Worm (Caenorhabditis elegans) whole organism, late embryonic: ENCODE data around the gene adt-2.

Source experiments
- F13H6.1 ChIP-seq: sonication (generic microtip); optimal IDR thresholded peaks from 2 replicates; lab custom pipeline; 2016; ENCODE audit warnings: missing genetic modification characterization, missing compliant biosample characterization
- ama-1 ChIP-seq: fragments of 150-350 bp; optimal IDR thresholded peaks from 2 replicates; lab custom pipeline; 2014
- ceh-19 ChIP-seq: fragments of 200-800 bp; sonication (Bioruptor generic); optimal IDR thresholded peaks from 2 replicates; lab custom pipeline; 2018; ENCODE audit warnings: mild to moderate bottlenecking, missing genetic modification characterization, missing compliant biosample characterization
- ceh-24 ChIP-seq: sonication (generic microtip); optimal IDR thresholded peaks from 2 replicates; lab custom pipeline; 2016; ENCODE audit warnings: mild to moderate bottlenecking, missing genetic modification characterization, missing compliant biosample characterization
- ceh-9 ChIP-seq: sonication (generic microtip); optimal IDR thresholded peaks from 2 replicates; lab custom pipeline; 2016; ENCODE audit warnings: mild to moderate bottlenecking, missing genetic modification characterization, inconsistent platforms, missing compliant biosample characterization
- dve-1 ChIP-seq: sonication (generic microtip); optimal IDR thresholded peaks from 2 replicates; lab custom pipeline; 2017; ENCODE audit warnings: antibody characterized with exemption, mild to moderate bottlenecking, missing genetic modification characterization, missing compliant biosample characterization
- hlh-8 ChIP-seq: sonication (generic microtip); optimal IDR thresholded peaks from 2 replicates; lab custom pipeline; 2016; ENCODE audit warnings: missing genotype, missing genetic modification characterization, missing compliant biosample characterization
- lin-11 ChIP-seq: fragments of 200-800 bp; sonication (Bioruptor generic); optimal IDR thresholded peaks from 2 replicates; lab custom pipeline; 2018; ENCODE audit warnings: mild to moderate bottlenecking, missing genetic modification characterization, missing compliant biosample characterization
- npax-4 ChIP-seq: sonication (generic microtip); optimal IDR thresholded peaks from 2 replicates; lab custom pipeline; 2016; ENCODE audit warnings: missing genetic modification characterization, missing compliant biosample characterization
- pqm-1 ChIP-seq: sonication (generic microtip); optimal IDR thresholded peaks from 2 replicates; lab custom pipeline; 2016; ENCODE audit warnings: missing genetic modification characterization, missing compliant biosample characterization
- rnt-1 ChIP-seq: sonication (generic microtip); optimal IDR thresholded peaks from 2 replicates; lab custom pipeline; 2016; ENCODE audit warnings: missing genetic modification characterization, missing compliant biosample characterization
- sox-2 ChIP-seq: fragments of 200-800 bp; sonication (Bioruptor generic); IDR thresholded peaks from 2 replicates; pipeline ENCODE4 v1.3.6; 2022; ENCODE audit warnings: missing genetic modification reagents, missing genetic modification characterization, missing compliant biosample characterization
- unc-55 ChIP-seq: sonication (generic microtip); optimal IDR thresholded peaks from 2 replicates; lab custom pipeline; 2017; ENCODE audit warnings: missing biosample characterization, missing genetic modification reagents, missing genetic modification characterization
- ztf-16 ChIP-seq: sonication (generic microtip); optimal IDR thresholded peaks from 2 replicates; lab custom pipeline; 2017; ENCODE audit warnings: missing genetic modification characterization, missing compliant biosample characterization

DNA sequence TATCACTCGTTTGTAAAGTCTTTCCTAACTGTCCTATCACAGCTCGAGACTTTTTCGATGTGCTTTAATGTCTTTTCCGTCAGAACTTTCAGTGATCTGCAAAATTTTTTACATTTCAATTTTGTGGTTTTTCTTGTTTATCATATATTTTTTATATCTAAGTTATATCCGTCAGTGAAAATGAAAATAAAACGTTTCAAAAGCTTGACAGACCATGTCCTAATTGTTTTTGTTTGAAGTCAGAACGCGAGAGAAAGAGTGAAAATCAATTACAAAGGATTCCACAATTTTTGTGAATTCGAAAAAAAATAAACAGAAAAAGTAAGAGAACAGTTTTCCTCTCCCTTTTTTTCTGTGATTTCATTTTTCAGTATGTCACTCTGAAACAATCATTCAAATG, 37.9 kb upstream of the adt-2 start, which contains the start of gene F46C8.1:
- TF ChIP-seq ztf-16 (tag; lab: Kevin White, UChicago) (no peak), dve-1 (tag; lab: Kevin White, UChicago) (no peak), ceh-19 (no peak), lin-11 (no peak), ama-1 (lab: Kevin White, UChicago) (no peak), rnt-1 (tag; lab: Kevin White, UChicago) (no peak), unc-55 (GFP tag; lab: Kevin White, UChicago) (no peak), pqm-1 (tag; lab: Kevin White, UChicago) (no peak), F13H6.1 (tag; lab: Kevin White, UChicago) (no peak), npax-4 (tag; lab: Kevin White, UChicago) (no peak), ceh-24 (tag; lab: Kevin White, UChicago) (no peak), ceh-9 (tag; lab: Kevin White, UChicago) (no peak), hlh-8 (tag; lab: Kevin White, UChicago) (no peak), sox-2 (no peak)
